Worm (Caenorhabditis elegans): Measurements from ENCODE around the gene Y54G2A.18.

Gene Y54G2A.18

ce11 chrIV:2843882-2844281 lies 48.4 kb downstream of the Y54G2A.18 start, which contains the start of gene Y54G2A.15:
Gene Y54G2A.15, minus strand, starts transcription at chrIV:2843982.
- no peak for TF ChIP-seq med-1 (GFP tag; optimal IDR thresholded peaks at IDR 0.05; ENCODE audit: insufficient read depth)
- TF ChIP-seq ztf-23 (GFP tag; IDR thresholded peaks at IDR 0.05): no peak
- no peak for TF ChIP-seq T22C8.4 (GFP tag; IDR thresholded peaks at IDR 0.05)
- no peak for TF ChIP-seq ztf-29 (GFP tag; IDR thresholded peaks at IDR 0.05)
- TF ChIP-seq tab-1 (GFP tag; IDR thresholded peaks at IDR 0.05): no peak
- no peak for TF ChIP-seq cog-1 (tag; optimal IDR thresholded peaks at IDR 0.05)
- TF ChIP-seq flt-1 (GFP tag; IDR thresholded peaks at IDR 0.05): no peak
- TF ChIP-seq ref-1 (GFP tag; conservative IDR thresholded peaks at IDR 0.05): no peak
- TF ChIP-seq klf-2 (GFP tag; conservative IDR thresholded peaks at IDR 0.05): no peak

ce11 chrIV:2842162-2842561 lies 50.1 kb downstream of the Y54G2A.18 start, which contains the start of gene clec-84:
Gene clec-84, plus strand, starts transcription at chrIV:2842462.
- TF ChIP-seq med-1 (GFP tag; optimal IDR thresholded peaks at IDR 0.05; ENCODE audit: insufficient read depth) (no peak), klf-2 (GFP tag; conservative IDR thresholded peaks at IDR 0.05) (no peak), cog-1 (tag; optimal IDR thresholded peaks at IDR 0.05) (no peak), ztf-29 (GFP tag; IDR thresholded peaks at IDR 0.05) (no peak), ref-1 (GFP tag; conservative IDR thresholded peaks at IDR 0.05) (no peak), tab-1 (GFP tag; IDR thresholded peaks at IDR 0.05) (no peak), flt-1 (GFP tag; IDR thresholded peaks at IDR 0.05) (no peak), T22C8.4 (GFP tag; IDR thresholded peaks at IDR 0.05) (no peak), ztf-23 (GFP tag; IDR thresholded peaks at IDR 0.05) (no peak)
